Fruit fly (Drosophila melanogaster) whole organism, embryonic: ENCODE results near the gene CG5515.

Experiments
- Ada2b ChIP-seq: fragments of 200-800 bp; sonication (Bioruptor generic); IDR thresholded peaks from 2 replicates; pipeline ENCODE4 v1.3.6; 2022; ENCODE audit warnings: missing biosample characterization, missing genetic modification characterization
- Bgb ChIP-seq: fragments of 200-800 bp; sonication (Bioruptor generic); IDR thresholded peaks from 2 replicates; pipeline ENCODE4 v1.3.6; 2022; ENCODE audit warnings: missing biosample characterization, missing genetic modification characterization; ENCODE audit not compliant: partially characterized antibody
- CG10565 ChIP-seq: fragments of 200-800 bp; sonication (Bioruptor generic); optimal IDR thresholded peaks from 3 replicates; lab custom pipeline; 2016; ENCODE audit warnings: missing biosample characterization, mild to moderate bottlenecking, missing genetic modification characterization
- CG11093 ChIP-seq: fragments of 200-800 bp; sonication (Bioruptor generic); IDR thresholded peaks from 3 replicates; pipeline ENCODE4 v1.3.6; 2022; ENCODE audit warnings: missing biosample characterization, missing genetic modification characterization
- CG11456 ChIP-seq: fragments of 200-800 bp; sonication (Bioruptor generic); IDR thresholded peaks from 3 replicates; pipeline ENCODE4 v1.3.6; 2022; ENCODE audit warnings: missing biosample characterization, missing genetic modification characterization
- CG11560 ChIP-seq: fragments of 200-800 bp; sonication (Bioruptor generic); IDR thresholded peaks from 3 replicates; pipeline ENCODE4 v1.3.6; 2022; ENCODE audit warnings: missing biosample characterization, missing genetic modification characterization
- CG13287 ChIP-seq: fragments of 200-800 bp; sonication (Bioruptor generic); IDR thresholded peaks from 2 replicates; pipeline ENCODE4 v1.3.6; 2022; ENCODE audit warnings: missing biosample characterization, missing genetic modification characterization; ENCODE audit not compliant: partially characterized antibody
- CG14965 ChIP-seq: fragments of 200-800 bp; sonication (Bioruptor generic); optimal IDR thresholded peaks from 2 replicates; lab custom pipeline; 2016; ENCODE audit warnings: missing biosample characterization, missing genetic modification characterization, borderline replicate concordance
- CG15011 ChIP-seq: fragments of 200-800 bp; sonication (Bioruptor generic); optimal IDR thresholded peaks from 3 replicates; lab custom pipeline; 2018; ENCODE audit warnings: missing biosample characterization, mild to moderate bottlenecking, missing genetic modification characterization
- CG15073 ChIP-seq: fragments of 200-800 bp; sonication (Bioruptor generic); optimal IDR thresholded peaks from 2 replicates; lab custom pipeline; 2016; ENCODE audit warnings: missing biosample characterization, missing genetic modification characterization
- CG15514 ChIP-seq: fragments of 200-800 bp; sonication (Bioruptor generic); optimal IDR thresholded peaks from 3 replicates; lab custom pipeline; 2017; ENCODE audit warnings: missing biosample characterization, missing genetic modification characterization, mild to moderate bottlenecking, moderate library complexity, missing genetic modification reagents
- CG1602 ChIP-seq: fragments of 200-800 bp; sonication (Bioruptor generic); optimal IDR thresholded peaks from 3 replicates; lab custom pipeline; 2016; ENCODE audit warnings: missing biosample characterization, missing genetic modification characterization
- CG17361 ChIP-seq: fragments of 200-800 bp; sonication (Bioruptor generic); IDR thresholded peaks from 3 replicates; pipeline ENCODE4 v1.3.6; 2022; ENCODE audit warnings: missing biosample characterization, missing genetic modification characterization
- CG2116 ChIP-seq: fragments of 200-800 bp; sonication (Bioruptor generic); optimal IDR thresholded peaks from 3 replicates; lab custom pipeline; 2018; ENCODE audit warnings: missing biosample characterization, mild to moderate bottlenecking, missing genetic modification characterization
- CG2199 ChIP-seq: fragments of 200-800 bp; sonication (Bioruptor generic); IDR thresholded peaks from 3 replicates; pipeline ENCODE4 v1.3.6; 2022; ENCODE audit warnings: missing biosample characterization, missing genetic modification characterization
- CG3407 ChIP-seq: fragments of 200-800 bp; sonication (Bioruptor generic); optimal IDR thresholded peaks from 2 replicates; lab custom pipeline; 2018; ENCODE audit warnings: missing biosample characterization, mild to moderate bottlenecking, missing genetic modification characterization
- CG34422 ChIP-seq: fragments of 200-800 bp; sonication (Bioruptor generic); IDR thresholded peaks from 3 replicates; pipeline ENCODE4 v1.3.6; 2022; ENCODE audit warnings: missing biosample characterization, missing genetic modification characterization
- CG4404 ChIP-seq: fragments of 200-800 bp; sonication (Bioruptor generic); IDR thresholded peaks from 2 replicates; pipeline ENCODE4 v1.3.6; 2022; ENCODE audit warnings: missing biosample characterization, missing genetic modification characterization
- CG5180 ChIP-seq: fragments of 200-800 bp; sonication (Bioruptor generic); optimal IDR thresholded peaks from 3 replicates; lab custom pipeline; 2017; ENCODE audit warnings: missing biosample characterization, missing genetic modification characterization, mild to moderate bottlenecking, moderate library complexity, missing genetic modification reagents
- CG5245 ChIP-seq: fragments of 200-800 bp; sonication (Bioruptor generic); optimal IDR thresholded peaks from 3 replicates; lab custom pipeline; 2016; ENCODE audit warnings: missing biosample characterization, missing genetic modification characterization
- CG5953 ChIP-seq: fragments of 200-800 bp; sonication (Bioruptor generic); IDR thresholded peaks from 2 replicates; pipeline ENCODE4 v1.3.6; 2022; ENCODE audit warnings: missing biosample characterization, missing genetic modification characterization
- CG7963 ChIP-seq: fragments of 200-800 bp; sonication (Bioruptor generic); IDR thresholded peaks from 3 replicates; pipeline ENCODE4 v1.3.6; 2022; ENCODE audit warnings: missing biosample characterization, missing genetic modification characterization; ENCODE audit not compliant: partially characterized antibody
- CG8089 ChIP-seq: fragments of 200-800 bp; sonication (Bioruptor generic); optimal IDR thresholded peaks from 3 replicates; lab custom pipeline; 2016; ENCODE audit warnings: missing biosample characterization, missing genetic modification characterization
- CG9609 ChIP-seq: fragments of 200-800 bp; sonication (Bioruptor generic); optimal IDR thresholded peaks from 3 replicates; lab custom pipeline; 2016; ENCODE audit warnings: missing biosample characterization, missing genetic modification characterization
- Dfd ChIP-seq, 2 experiments: fragments of >200 bp; optimal IDR thresholded peaks; 2 replicates each; lab custom pipeline; 2017; ENCODE audit warnings: missing biosample characterization in 2 of 2, missing genetic modification characterization in 2 of 2
- Ets97D ChIP-seq: fragments of 200-800 bp; sonication (Bioruptor generic); optimal IDR thresholded peaks from 3 replicates; lab custom pipeline; 2016; ENCODE audit warnings: missing biosample characterization, missing genetic modification characterization
- Fer3 ChIP-seq: fragments of 200-800 bp; sonication (Bioruptor generic); optimal IDR thresholded peaks from 2 replicates; lab custom pipeline; 2018; ENCODE audit warnings: missing biosample characterization, mild to moderate bottlenecking, missing genetic modification characterization, moderate library complexity
- Hand ChIP-seq: fragments of 200-800 bp; sonication (Bioruptor generic); optimal IDR thresholded peaks from 2 replicates; lab custom pipeline; 2017; ENCODE audit warnings: mild to moderate bottlenecking, missing biosample characterization, missing genetic modification reagents, missing genetic modification characterization
- Hmr ChIP-seq: fragments of 200-800 bp; sonication (Bioruptor generic); optimal IDR thresholded peaks from 3 replicates; lab custom pipeline; 2017; ENCODE audit warnings: mild to moderate bottlenecking, missing biosample characterization, missing genetic modification reagents, missing genetic modification characterization
- MESR4 ChIP-seq: fragments of 200-800 bp; sonication (Bioruptor generic); optimal IDR thresholded peaks from 2 replicates; lab custom pipeline; 2018; ENCODE audit warnings: missing biosample characterization, mild to moderate bottlenecking, missing genetic modification characterization, moderate library complexity
- NK7.1 ChIP-seq: fragments of 200-800 bp; sonication (Bioruptor generic); optimal IDR thresholded peaks from 3 replicates; lab custom pipeline; 2016; ENCODE audit warnings: missing biosample characterization, missing genetic modification characterization
- PHDP ChIP-seq: fragments of 200-800 bp; sonication (Bioruptor generic); optimal IDR thresholded peaks from 3 replicates; lab custom pipeline; 2018; ENCODE audit warnings: missing biosample characterization, mild to moderate bottlenecking, missing genetic modification characterization, moderate library complexity
- Taf1 ChIP-seq: fragments of 200-800 bp; sonication (Bioruptor generic); IDR thresholded peaks from 2 replicates; pipeline ENCODE4 v1.3.6; 2022; ENCODE audit warnings: missing biosample characterization, missing genetic modification characterization
- az2 ChIP-seq: fragments of 200-800 bp; sonication (Bioruptor generic); optimal IDR thresholded peaks from 3 replicates; lab custom pipeline; 2016; ENCODE audit warnings: missing biosample characterization, missing genetic modification characterization
- bsh ChIP-seq, 2 experiments: fragments of 200-800 bp; sonication (Bioruptor generic); optimal IDR thresholded peaks; 2 replicates each; lab custom pipeline; 2017 to 2018; ENCODE audit warnings: mild to moderate bottlenecking in 2 of 2, missing biosample characterization in 2 of 2, missing genetic modification characterization in 2 of 2, moderate library complexity in 1 of 2
- cato ChIP-seq: fragments of 200-800 bp; sonication (Bioruptor generic); optimal IDR thresholded peaks from 2 replicates; lab custom pipeline; 2016; ENCODE audit warnings: missing biosample characterization, missing genetic modification characterization, borderline replicate concordance
- dan ChIP-seq: fragments of 200-800 bp; sonication (Bioruptor generic); IDR thresholded peaks from 2 replicates; pipeline ENCODE4 v1.3.6; 2022; ENCODE audit warnings: missing biosample characterization, missing genetic modification characterization
- dimm ChIP-seq: fragments of 200-800 bp; sonication (Bioruptor generic); IDR thresholded peaks from 2 replicates; pipeline ENCODE4 v1.3.6; 2022; ENCODE audit warnings: missing biosample characterization, missing genetic modification characterization
- eve ChIP-seq, 2 experiments: fragments of >200 bp; optimal IDR thresholded peaks; 2 replicates each; lab custom pipeline; 2017; ENCODE audit warnings: missing biosample characterization in 2 of 2, missing genetic modification characterization in 2 of 2
- gce ChIP-seq: fragments of 200-800 bp; sonication (Bioruptor generic); IDR thresholded peaks from 3 replicates; pipeline ENCODE4 v1.3.6; 2022; ENCODE audit warnings: missing biosample characterization, missing genetic modification characterization
- kni ChIP-seq: fragments of 200-800 bp; sonication (Bioruptor generic); optimal IDR thresholded peaks from 3 replicates; lab custom pipeline; 2017; ENCODE audit warnings: mild to moderate bottlenecking, missing biosample characterization, missing genetic modification reagents, missing genetic modification characterization
- luna ChIP-seq: fragments of 200-800 bp; sonication (Bioruptor generic); optimal IDR thresholded peaks from 2 replicates; lab custom pipeline; 2016; ENCODE audit warnings: missing biosample characterization, missing genetic modification characterization
- pho ChIP-seq: fragments of 200-800 bp; sonication (Bioruptor generic); optimal IDR thresholded peaks from 2 replicates; lab custom pipeline; 2016; ENCODE audit warnings: missing biosample characterization, missing genetic modification characterization
- pita ChIP-seq: fragments of 200-800 bp; sonication (Bioruptor generic); optimal IDR thresholded peaks from 2 replicates; lab custom pipeline; 2017; ENCODE audit warnings: missing biosample characterization, mild to moderate bottlenecking, missing genetic modification characterization
- psq ChIP-seq: fragments of 200-800 bp; sonication (Bioruptor generic); optimal IDR thresholded peaks from 2 replicates; lab custom pipeline; 2017; ENCODE audit warnings: missing biosample characterization, missing genetic modification characterization
- ro ChIP-seq: fragments of 200-800 bp; sonication (Bioruptor generic); IDR thresholded peaks from 2 replicates; pipeline ENCODE4 v1.3.6; 2022; ENCODE audit warnings: missing biosample characterization, missing genetic modification characterization
- shn ChIP-seq: fragments of 200-800 bp; sonication (Bioruptor generic); optimal IDR thresholded peaks from 3 replicates; lab custom pipeline; 2016; ENCODE audit warnings: missing biosample characterization, missing genetic modification characterization
- slou ChIP-seq: fragments of 200-800 bp; sonication (Bioruptor generic); optimal IDR thresholded peaks from 3 replicates; lab custom pipeline; 2016; ENCODE audit warnings: missing biosample characterization, missing genetic modification characterization
- sug ChIP-seq: fragments of 200-800 bp; optimal IDR thresholded peaks from 2 replicates; lab custom pipeline; 2019; ENCODE audit warnings: missing biosample characterization, mild to moderate bottlenecking, missing genetic modification characterization, moderate library complexity
- tio ChIP-seq: fragments of 200-800 bp; sonication (Bioruptor generic); optimal IDR thresholded peaks from 2 replicates; lab custom pipeline; 2017; ENCODE audit warnings: missing biosample characterization, missing genetic modification characterization, inconsistent platforms
- tll ChIP-seq, 2 experiments: fragments of 200-800 bp in 1 of 2; fragments of >200 bp in 1 of 2; sonication (Bioruptor generic) in 1 of 2; optimal IDR thresholded peaks; 2 replicates each; lab custom pipeline; 2017 to 2019; ENCODE audit warnings: missing biosample characterization in 2 of 2, missing genetic modification characterization in 2 of 2, mild to moderate bottlenecking in 1 of 2, moderate library complexity in 1 of 2

CG5515 gene

dm6 chr3R:24169362-24169761 lies 19.3 kb downstream of the CG5515 start, which contains the start of gene CG5510 (continued):
- peak; percentile 8 for TF ChIP-seq Fer3 (tag; lab: Kevin White, UChicago)
- TF ChIP-seq CG9609 (GFP tag; lab: Kevin White, UChicago), result peak; percentile 57
- no peak for TF ChIP-seq tll (GFP tag; optimal IDR thresholded peaks at IDR 0.05; lab: Kevin White, UChicago)
- TF ChIP-seq slou (GFP tag; lab: Kevin White, UChicago), result no peak
- no peak for TF ChIP-seq Dfd (GFP tag; optimal IDR thresholded peaks at IDR 0.05; lab: Kevin White, UChicago)
- peak; percentile 9 for TF ChIP-seq CG5245 (GFP tag; lab: Kevin White, UChicago)
- TF ChIP-seq shn (GFP tag; lab: Kevin White, UChicago), result peak; percentile 67
- peak; percentile 74 for TF ChIP-seq pho (GFP tag; lab: Kevin White, UChicago)
- TF ChIP-seq CG4404 (GFP tag; lab: Robert Waterston, UW), result no peak; the same call in 1 of the 2 replicates
- no peak for TF ChIP-seq CG11560 (tag; lab: Robert Waterston, UW)
- TF ChIP-seq NK7.1 (GFP tag; lab: Kevin White, UChicago), result peak; percentile 18
- peak; percentile 99 for TF ChIP-seq Bgb
- peak; percentile 98 for TF ChIP-seq CG7963 (GFP tag; lab: Robert Waterston, UW)
- no peak for TF ChIP-seq Hand (GFP tag; lab: Kevin White, UChicago)
- TF ChIP-seq Ets97D (GFP tag; lab: Kevin White, UChicago), result peak; percentile 84
- TF ChIP-seq CG1602, result peak; percentile 20
- no peak for TF ChIP-seq CG15011 (GFP tag; lab: Kevin White, UChicago)
- no peak for TF ChIP-seq dan (GFP tag; lab: Robert Waterston, UW)
- TF ChIP-seq Ada2b (GFP tag; lab: Robert Waterston, UW), result no peak
- TF ChIP-seq Taf1 (GFP tag; lab: Robert Waterston, UW), result no peak
- TF ChIP-seq CG5953 (GFP tag; lab: Robert Waterston, UW), result no peak
- no peak for TF ChIP-seq tio
- TF ChIP-seq CG5180 (GFP tag; lab: Kevin White, UChicago), result no peak
- peak; percentile 99 for TF ChIP-seq CG13287
- TF ChIP-seq CG15073 (GFP tag; lab: Kevin White, UChicago), result no peak
- TF ChIP-seq CG10565 (GFP tag; lab: Kevin White, UChicago), result no peak
- no peak for TF ChIP-seq cato
- no peak for TF ChIP-seq psq
- no peak for TF ChIP-seq CG8089
- TF ChIP-seq az2, result peak; percentile 16
- TF ChIP-seq ro, result no peak
- TF ChIP-seq CG11456, result peak; percentile 66; the same call in 2 of the 3 replicates
- no peak for TF ChIP-seq pita (GFP tag; lab: Kevin White, UChicago)
- TF ChIP-seq CG17361 (GFP tag; lab: Robert Waterston, UW), result peak; percentile 52; the same call in 1 of the 3 replicates
- TF ChIP-seq CG2199, result no peak
- TF ChIP-seq dimm (GFP tag; lab: Robert Waterston, UW), result no peak
- TF ChIP-seq Hmr (GFP tag; lab: Kevin White, UChicago), result peak; percentile 62
- TF ChIP-seq sug (tag; lab: Kevin White, UChicago), result peak; percentile 73
- TF ChIP-seq eve (GFP tag; optimal IDR thresholded peaks at IDR 0.05; lab: Kevin White, UChicago), result no peak
- no peak for TF ChIP-seq gce (GFP tag; lab: Robert Waterston, UW)
- TF ChIP-seq CG15514, result peak; percentile 88
- no peak for TF ChIP-seq CG14965 (GFP tag; lab: Kevin White, UChicago)
- TF ChIP-seq CG2116 (GFP tag; lab: Kevin White, UChicago), result peak; percentile 94
- no peak for TF ChIP-seq CG3407
- TF ChIP-seq luna (GFP tag; lab: Kevin White, UChicago), result no peak
- peak in 1 of 2 experiments; percentile 45 for TF ChIP-seq bsh (GFP tag; optimal IDR thresholded peaks at IDR 0.05; lab: Kevin White, UChicago)
- no peak for TF ChIP-seq kni (GFP tag; lab: Kevin White, UChicago)
- TF ChIP-seq CG34422 (GFP tag; lab: Robert Waterston, UW), result peak; percentile 93
- peak; percentile 41 for TF ChIP-seq PHDP (tag; lab: Kevin White, UChicago)
- TF ChIP-seq CG11093 (GFP tag; lab: Robert Waterston, UW), result no peak
- TF ChIP-seq MESR4, result peak; percentile 90
